Worm (Caenorhabditis elegans) whole organism, L2 larva: Measurements from ENCODE around the gene rad-54.L2.

Experiments used
- alr-1 ChIP-seq: fragments of 150-350 bp; optimal IDR thresholded peaks from 2 replicates; lab custom pipeline; 2014; ENCODE audit warnings: missing biosample characterization, missing genetic modification characterization
- ama-1 ChIP-seq: fragments of 150-350 bp; optimal IDR thresholded peaks from 2 replicates; lab custom pipeline; 2018; ENCODE audit warnings: inconsistent platforms
- fos-1 ChIP-seq: fragments of 150-350 bp; optimal IDR thresholded peaks from 2 replicates; lab custom pipeline; 2014; ENCODE audit warnings: missing biosample characterization, missing genetic modification characterization
- nhr-25 ChIP-seq: fragments of 150-350 bp; sonication (generic microtip); optimal IDR thresholded peaks from 3 replicates; lab custom pipeline; 2014; ENCODE audit warnings: missing biosample characterization, missing genetic modification characterization
- snpc-4 ChIP-seq: fragments of 150-350 bp; optimal IDR thresholded peaks from 2 replicates; lab custom pipeline; 2014; ENCODE audit warnings: missing biosample characterization, missing genetic modification characterization
- unc-62 ChIP-seq: fragments of 150-350 bp; optimal IDR thresholded peaks from 2 replicates; lab custom pipeline; 2014; ENCODE audit warnings: missing biosample characterization, missing genetic modification reagents, missing genetic modification characterization

- no peak for TF ChIP-seq nhr-25 (tag; lab: Kevin White, UChicago)
- no peak for TF ChIP-seq ama-1
- TF ChIP-seq fos-1 (tag; lab: Kevin White, UChicago) = no peak
- TF ChIP-seq snpc-4 (tag; lab: Kevin White, UChicago) = no peak
- no peak for TF ChIP-seq unc-62 (GFP tag; lab: Kevin White, UChicago)
- TF ChIP-seq alr-1 = no peak
Observed at ce11 chrIV:8855963-8856362, 37.9 kb upstream of the rad-54.L2 start, which contains the start of gene T11B7.5.
